Worm (Caenorhabditis elegans) whole organism, young adult: ENCODE results near the gene Y69E1A.4.

Experiments used
- B0261.1 ChIP-seq: sonication (generic microtip); optimal IDR thresholded peaks from 2 replicates; lab custom pipeline; 2016; ENCODE audit warnings: mild to moderate bottlenecking, missing genetic modification characterization, moderate library complexity, missing compliant biosample characterization
- C06A6.2 ChIP-seq: fragments of 200-800 bp; sonication (Bioruptor generic); conservative IDR thresholded peaks from 2 replicates; pipeline ENCODE4 v1.3.6; 2022; ENCODE audit warnings: missing genetic modification characterization, missing compliant biosample characterization
- C17E4.6 ChIP-seq: fragments of 200-800 bp; sonication (Bioruptor generic); IDR thresholded peaks from 2 replicates; pipeline ENCODE4 v1.3.6; 2022; ENCODE audit warnings: missing genetic modification reagents, missing genetic modification characterization, missing compliant biosample characterization
- D2030.7 ChIP-seq: fragments of 200-800 bp; sonication (Bioruptor generic); IDR thresholded peaks from 2 replicates; pipeline ENCODE4 v1.3.6; 2022; ENCODE audit warnings: missing genetic modification reagents, missing genetic modification characterization, missing compliant biosample characterization
- F55B11.4 ChIP-seq: sonication (generic microtip); optimal IDR thresholded peaks from 2 replicates; lab custom pipeline; 2016; ENCODE audit warnings: missing compliant biosample characterization, missing genetic modification characterization, borderline replicate concordance; ENCODE audit not compliant: insufficient read depth
- K12H6.12 ChIP-seq: fragments of 200-800 bp; sonication (Bioruptor generic); optimal IDR thresholded peaks from 2 replicates; lab custom pipeline; 2018; ENCODE audit warnings: mild to moderate bottlenecking, missing genetic modification characterization, missing compliant biosample characterization
- Y67H2A.10 ChIP-seq: fragments of 200-800 bp; sonication (Bioruptor generic); conservative IDR thresholded peaks from 2 replicates; pipeline ENCODE4 v1.3.6; 2022; ENCODE audit warnings: missing genetic modification reagents, missing genetic modification characterization, missing compliant biosample characterization
- Y95B8A.8 ChIP-seq: fragments of 200-800 bp; sonication (Bioruptor generic); IDR thresholded peaks from 2 replicates; pipeline ENCODE4 v1.3.6; 2022; ENCODE audit warnings: missing genetic modification reagents, missing genetic modification characterization, missing compliant biosample characterization
- ama-1 ChIP-seq, 3 experiments: fragments of 150-350 bp in 1 of 3; sonication (generic microtip) in 2 of 3; optimal IDR thresholded peaks; 2 replicates each; lab custom pipeline; 2014 to 2018; ENCODE audit warnings: missing biosample characterization in 2 of 3, missing genetic modification characterization in 2 of 3, missing genetic modification reagents in 2 of 3
- aptf-2 ChIP-seq: fragments of 200-800 bp; sonication (Bioruptor generic); conservative IDR thresholded peaks from 2 replicates; pipeline ENCODE4 v1.3.6; 2022; ENCODE audit warnings: missing genetic modification reagents, missing genetic modification characterization, missing compliant biosample characterization
- atf-7 ChIP-seq: sonication (generic microtip); optimal IDR thresholded peaks from 2 replicates; lab custom pipeline; 2017; ENCODE audit warnings: mild to moderate bottlenecking, missing genetic modification characterization, missing compliant biosample characterization
- attf-6 ChIP-seq: fragments of 200-800 bp; sonication (Bioruptor generic); IDR thresholded peaks from 2 replicates; pipeline ENCODE4 v1.3.6; 2022; ENCODE audit warnings: missing genetic modification reagents, missing genetic modification characterization, missing compliant biosample characterization
- ceh-40 ChIP-seq: fragments of 200-800 bp; sonication (Bioruptor generic); IDR thresholded peaks from 2 replicates; pipeline ENCODE4 v1.3.6; 2022; ENCODE audit warnings: missing genetic modification characterization, missing compliant biosample characterization
- dpff-1 ChIP-seq: sonication (generic microtip); optimal IDR thresholded peaks from 2 replicates; lab custom pipeline; 2017; ENCODE audit warnings: mild to moderate bottlenecking, missing genetic modification characterization, missing compliant biosample characterization
- dpl-1 ChIP-seq: fragments of 150-350 bp; optimal IDR thresholded peaks from 2 replicates; lab custom pipeline; 2014; ENCODE audit warnings: missing biosample characterization, missing genetic modification reagents, missing genetic modification characterization
- fkh-3 ChIP-seq: sonication (generic microtip); optimal IDR thresholded peaks from 2 replicates; lab custom pipeline; 2016; ENCODE audit warnings: mild to moderate bottlenecking, missing genetic modification characterization, missing compliant biosample characterization
- him-1 ChIP-seq: sonication (generic microtip); optimal IDR thresholded peaks from 2 replicates; lab custom pipeline; 2016; ENCODE audit warnings: missing genotype, missing genetic modification reagents, missing genetic modification characterization, missing compliant biosample characterization
- let-607 ChIP-seq, 2 experiments: fragments of 200-800 bp in 1 of 2; sonication (Bioruptor generic) in 1 of 2; sonication (generic microtip) in 1 of 2; optimal IDR thresholded peaks; 2 replicates each; lab custom pipeline; 2016 to 2018; ENCODE audit warnings: mild to moderate bottlenecking in 2 of 2, missing compliant biosample characterization in 2 of 2, missing genetic modification characterization in 2 of 2, moderate library complexity in 2 of 2, missing genotype in 1 of 2
- lin-40 ChIP-seq: sonication (generic microtip); optimal IDR thresholded peaks from 2 replicates; lab custom pipeline; 2016; ENCODE audit warnings: missing genetic modification characterization, mild to moderate bottlenecking, missing compliant biosample characterization, missing genotype, missing genetic modification reagents
- lin-54 ChIP-seq: fragments of 200-800 bp; sonication (Bioruptor generic); optimal IDR thresholded peaks from 2 replicates; lab custom pipeline; 2018; ENCODE audit warnings: mild to moderate bottlenecking, missing genetic modification characterization, missing compliant biosample characterization
- lir-1 ChIP-seq: fragments of 200-800 bp; sonication (Bioruptor generic); conservative IDR thresholded peaks from 2 replicates; pipeline ENCODE4 v1.3.6; 2022; ENCODE audit warnings: missing genetic modification reagents, missing genetic modification characterization, missing compliant biosample characterization
- lsy-27 ChIP-seq: sonication (generic microtip); optimal IDR thresholded peaks from 2 replicates; lab custom pipeline; 2017; ENCODE audit warnings: missing genetic modification characterization, mild to moderate bottlenecking, missing compliant biosample characterization, antibody characterized with exemption, missing genotype, borderline replicate concordance; ENCODE audit not compliant: insufficient read depth
- madf-10 ChIP-seq: sonication (generic microtip); optimal IDR thresholded peaks from 2 replicates; lab custom pipeline; 2016; ENCODE audit warnings: mild to moderate bottlenecking, missing genetic modification characterization, missing compliant biosample characterization
- madf-3 ChIP-seq: fragments of 200-800 bp; sonication (Bioruptor generic); IDR thresholded peaks from 2 replicates; pipeline ENCODE4 v1.3.6; 2022; ENCODE audit warnings: missing genetic modification reagents, missing genetic modification characterization, missing compliant biosample characterization
- madf-6 ChIP-seq: fragments of 200-800 bp; sonication (Bioruptor generic); IDR thresholded peaks from 2 replicates; pipeline ENCODE4 v1.3.6; 2022; ENCODE audit warnings: missing genetic modification reagents, missing genetic modification characterization, missing compliant biosample characterization
- mel-28 ChIP-seq: sonication (generic microtip); optimal IDR thresholded peaks from 2 replicates; lab custom pipeline; 2016; ENCODE audit warnings: borderline replicate concordance, mild to moderate bottlenecking, missing genetic modification characterization, missing compliant biosample characterization
- mes-4 ChIP-seq: sonication (generic microtip); optimal IDR thresholded peaks from 2 replicates; lab custom pipeline; 2016; ENCODE audit warnings: missing genotype, missing genetic modification characterization, missing compliant biosample characterization
- nhr-179 ChIP-seq: sonication (generic microtip); optimal IDR thresholded peaks from 2 replicates; lab custom pipeline; 2016; ENCODE audit warnings: mild to moderate bottlenecking, missing genetic modification characterization, missing compliant biosample characterization
- pbrm-1 ChIP-seq: fragments of 200-800 bp; sonication (Bioruptor generic); IDR thresholded peaks from 2 replicates; pipeline ENCODE4 v1.3.6; 2022; ENCODE audit warnings: missing genetic modification reagents, missing genetic modification characterization, missing compliant biosample characterization
- snpc-1.1 ChIP-seq: sonication (generic microtip); optimal IDR thresholded peaks from 2 replicates; lab custom pipeline; 2017; ENCODE audit warnings: missing genetic modification characterization, mild to moderate bottlenecking, missing compliant biosample characterization, antibody characterized with exemption, moderate library complexity, missing genotype, missing genetic modification reagents; ENCODE audit not compliant: insufficient read depth
- snpc-1.3 ChIP-seq: sonication (generic microtip); optimal IDR thresholded peaks from 2 replicates; lab custom pipeline; 2017; ENCODE audit warnings: missing genetic modification characterization, mild to moderate bottlenecking, missing compliant biosample characterization, antibody characterized with exemption, moderate library complexity, missing genotype, missing genetic modification reagents; ENCODE audit not compliant: insufficient read depth
- snpc-3.4 ChIP-seq: sonication (generic microtip); optimal IDR thresholded peaks from 2 replicates; lab custom pipeline; 2017; ENCODE audit warnings: missing genetic modification characterization, mild to moderate bottlenecking, missing compliant biosample characterization, antibody characterized with exemption, moderate library complexity, missing genotype, missing genetic modification reagents
- ztf-22 ChIP-seq: fragments of 200-800 bp; sonication (Bioruptor generic); optimal IDR thresholded peaks from 2 replicates; lab custom pipeline; 2018; ENCODE audit warnings: mild to moderate bottlenecking, missing genetic modification characterization, moderate library complexity, missing compliant biosample characterization
- ztf-26 ChIP-seq: sonication (generic microtip); optimal IDR thresholded peaks from 2 replicates; lab custom pipeline; 2017; ENCODE audit warnings: missing genetic modification characterization, missing compliant biosample characterization

Gene Y69E1A.4

ce11 chrIV:10933777-10934546, 21.1 kb upstream of the Y69E1A.4 start (continued):
- TF ChIP-seq lin-54 (GFP tag; lab: Kevin White, UChicago) (no peak), B0261.1 (tag; lab: Kevin White, UChicago) (peak; percentile 3), K12H6.12 (peak; percentile 61), ama-1 (optimal IDR thresholded peaks at IDR 0.05; lab: Kevin White, UChicago) (peak; percentile 59), ama-1 (GFP tag; optimal IDR thresholded peaks at IDR 0.05; lab: Kevin White, UChicago) (peak; percentile 18 to 75), lin-40 (tag; lab: Kevin White, UChicago) (peak; percentile 6), lsy-27 (tag; lab: Kevin White, UChicago) (no peak), attf-6 (GFP tag; lab: Robert Waterston, UW) (no peak), Y95B8A.8 (GFP tag; lab: Robert Waterston, UW) (peak; percentile 67), snpc-1.1 (tag; lab: Kevin White, UChicago) (no peak), dpl-1 (no peak), snpc-3.4 (tag; lab: Kevin White, UChicago) (no peak), mes-4 (tag; lab: Kevin White, UChicago) (no peak), nhr-179 (tag; lab: Kevin White, UChicago) (no peak), Y67H2A.10 (GFP tag; lab: Robert Waterston, UW) (0 out of 2 replicates have a peak, but pooled peaks have one; percentile 27), madf-6 (GFP tag; lab: Robert Waterston, UW) (peak; percentile 41), F55B11.4 (tag; lab: Kevin White, UChicago) (no peak), ztf-26 (tag; lab: Kevin White, UChicago) (no peak), C17E4.6 (0 out of 2 replicates have a peak, but pooled peaks have one; percentile 17), madf-10 (tag; lab: Kevin White, UChicago) (peak; percentile 6), dpff-1 (tag; lab: Kevin White, UChicago) (peak; percentile 69), let-607 (tag; optimal IDR thresholded peaks at IDR 0.05; lab: Kevin White, UChicago) (peak in 1 of 2 experiments; percentile 56), fkh-3 (peak; percentile 35), him-1 (no peak), D2030.7 (GFP tag; lab: Robert Waterston, UW) (no peak), ztf-22 (no peak), madf-3 (GFP tag; lab: Robert Waterston, UW) (no peak), C06A6.2 (GFP tag; lab: Robert Waterston, UW) (0 out of 2 replicates have a peak, but pooled peaks have one; percentile 40), snpc-1.3 (tag; lab: Kevin White, UChicago) (no peak), aptf-2 (GFP tag; lab: Robert Waterston, UW) (no peak), atf-7 (tag; lab: Kevin White, UChicago) (peak; percentile 70), lir-1 (GFP tag; lab: Robert Waterston, UW) (no peak), ceh-40 (GFP tag; lab: Robert Waterston, UW) (no peak)

ce11 chrIV:10934786-10935185, 20.3 kb upstream of the Y69E1A.4 start:
- TF ChIP-seq ama-1 (optimal IDR thresholded peaks at IDR 0.05; lab: Kevin White, UChicago) (peak; percentile 56), ama-1 (GFP tag; optimal IDR thresholded peaks at IDR 0.05; lab: Kevin White, UChicago) (no peak), mel-28 (tag; lab: Kevin White, UChicago) (no peak), C17E4.6 (0 out of 2 replicates have a peak, but pooled peaks have one; percentile 7), Y95B8A.8 (GFP tag; lab: Robert Waterston, UW) (0 out of 2 replicates have a peak, but pooled peaks have one; percentile 9), pbrm-1 (GFP tag; lab: Robert Waterston, UW) (0 out of 2 replicates have a peak, but pooled peaks have one; percentile 5), madf-3 (GFP tag; lab: Robert Waterston, UW) (no peak)
